Fruit fly (Drosophila melanogaster) whole organism, embryonic: Measurements from ENCODE around the gene PIG-U.

Experiments
- BEAF-32 ChIP-seq: fragments of 200-800 bp; sonication (Bioruptor generic); optimal IDR thresholded peaks from 3 replicates; lab custom pipeline; 2017; ENCODE audit warnings: missing biosample characterization, missing genetic modification characterization, mild to moderate bottlenecking, moderate library complexity, missing genetic modification reagents
- Bgb ChIP-seq: fragments of 200-800 bp; sonication (Bioruptor generic); IDR thresholded peaks from 2 replicates; pipeline ENCODE4 v1.3.6; 2022; ENCODE audit warnings: missing biosample characterization, missing genetic modification characterization; ENCODE audit not compliant: partially characterized antibody
- Bteb2 ChIP-seq: fragments of 200-800 bp; sonication (Bioruptor generic); optimal IDR thresholded peaks from 2 replicates; lab custom pipeline; 2016; ENCODE audit warnings: missing biosample characterization, missing genetic modification characterization
- CG10321 ChIP-seq: fragments of 200-800 bp; sonication (Bioruptor generic); IDR thresholded peaks from 2 replicates; pipeline ENCODE4 v1.3.6; 2022; ENCODE audit warnings: missing biosample characterization, missing genetic modification characterization
- CG10565 ChIP-seq: fragments of 200-800 bp; sonication (Bioruptor generic); optimal IDR thresholded peaks from 3 replicates; lab custom pipeline; 2016; ENCODE audit warnings: missing biosample characterization, mild to moderate bottlenecking, missing genetic modification characterization
- CG10654 ChIP-seq: fragments of 200-800 bp; sonication (Bioruptor generic); optimal IDR thresholded peaks from 2 replicates; lab custom pipeline; 2016; ENCODE audit warnings: missing biosample characterization, missing genetic modification characterization
- CG11085 ChIP-seq: fragments of 200-800 bp; sonication (Bioruptor generic); IDR thresholded peaks from 2 replicates; pipeline ENCODE4 v1.3.6; 2022; ENCODE audit warnings: missing biosample characterization, missing genetic modification characterization
- CG11696 ChIP-seq: fragments of 200-800 bp; sonication (Bioruptor generic); IDR thresholded peaks from 2 replicates; pipeline ENCODE4 v1.3.6; 2022; ENCODE audit warnings: missing biosample characterization, missing genetic modification characterization
- CG16863 ChIP-seq: fragments of 200-800 bp; sonication (Bioruptor generic); optimal IDR thresholded peaks from 3 replicates; lab custom pipeline; 2016; ENCODE audit warnings: missing biosample characterization, missing genetic modification characterization
- CG17359 ChIP-seq: fragments of 200-800 bp; sonication (Bioruptor generic); optimal IDR thresholded peaks from 3 replicates; lab custom pipeline; 2018; ENCODE audit warnings: missing biosample characterization, mild to moderate bottlenecking, missing genetic modification characterization, moderate library complexity
- CG18599 ChIP-seq: fragments of 200-800 bp; sonication (Bioruptor generic); optimal IDR thresholded peaks from 3 replicates; lab custom pipeline; 2017; ENCODE audit warnings: missing biosample characterization, missing genetic modification characterization, mild to moderate bottlenecking, moderate library complexity, missing genetic modification reagents
- CG2712 ChIP-seq: fragments of 200-800 bp; optimal IDR thresholded peaks from 3 replicates; lab custom pipeline; 2019; ENCODE audit warnings: missing biosample characterization, mild to moderate bottlenecking, missing genetic modification characterization, moderate library complexity
- CG32772 ChIP-seq: fragments of 200-800 bp; sonication (Bioruptor generic); IDR thresholded peaks from 2 replicates; pipeline ENCODE4 v1.3.6; 2022; ENCODE audit warnings: missing biosample characterization, missing genetic modification characterization
- CG3838 ChIP-seq: fragments of 200-800 bp; sonication (Bioruptor generic); optimal IDR thresholded peaks from 3 replicates; lab custom pipeline; 2016; ENCODE audit warnings: missing biosample characterization, missing genetic modification characterization
- CG4854 ChIP-seq: fragments of 200-800 bp; sonication (Bioruptor generic); optimal IDR thresholded peaks from 2 replicates; lab custom pipeline; 2016; ENCODE audit warnings: missing biosample characterization, missing genetic modification characterization, inconsistent platforms
- CG7745 ChIP-seq: fragments of 200-800 bp; sonication (Bioruptor generic); optimal IDR thresholded peaks from 2 replicates; lab custom pipeline; 2018; ENCODE audit warnings: missing biosample characterization, mild to moderate bottlenecking, missing genetic modification characterization, moderate library complexity
- CG7987 ChIP-seq: fragments of 200-800 bp; sonication (Bioruptor generic); optimal IDR thresholded peaks from 2 replicates; lab custom pipeline; 2018; ENCODE audit warnings: missing biosample characterization, mild to moderate bottlenecking, missing genetic modification characterization, moderate library complexity
- Dad ChIP-seq: fragments of 200-800 bp; sonication (Bioruptor generic); optimal IDR thresholded peaks from 3 replicates; lab custom pipeline; 2016; ENCODE audit warnings: missing biosample characterization, missing genetic modification characterization
- Fer1 ChIP-seq: fragments of 200-800 bp; sonication (Bioruptor generic); optimal IDR thresholded peaks from 2 replicates; lab custom pipeline; 2017; ENCODE audit warnings: missing biosample characterization, mild to moderate bottlenecking, missing genetic modification characterization
- HLH3B ChIP-seq: fragments of 200-800 bp; sonication (Bioruptor generic); IDR thresholded peaks from 2 replicates; pipeline ENCODE4 v1.3.6; 2022; ENCODE audit warnings: missing biosample characterization, missing genetic modification characterization
- HLH54F ChIP-seq: fragments of 200-800 bp; sonication (Bioruptor generic); optimal IDR thresholded peaks from 3 replicates; lab custom pipeline; 2016; ENCODE audit warnings: missing biosample characterization, missing genetic modification characterization
- Hr39 ChIP-seq: fragments of >200 bp; optimal IDR thresholded peaks from 2 replicates; lab custom pipeline; 2017
- Jarid2 ChIP-seq: fragments of 200-800 bp; sonication (Bioruptor generic); optimal IDR thresholded peaks from 3 replicates; lab custom pipeline; 2017; ENCODE audit warnings: mild to moderate bottlenecking, missing biosample characterization, missing genetic modification reagents, missing genetic modification characterization
- Lim3 ChIP-seq: fragments of 200-800 bp; sonication (Bioruptor generic); IDR thresholded peaks from 2 replicates; pipeline ENCODE4 v1.3.6; 2022; ENCODE audit warnings: missing biosample characterization, missing genetic modification characterization
- MESR4 ChIP-seq: fragments of 200-800 bp; sonication (Bioruptor generic); optimal IDR thresholded peaks from 2 replicates; lab custom pipeline; 2018; ENCODE audit warnings: missing biosample characterization, mild to moderate bottlenecking, missing genetic modification characterization, moderate library complexity
- Mes4 ChIP-seq: fragments of 200-800 bp; sonication (Bioruptor generic); optimal IDR thresholded peaks from 2 replicates; lab custom pipeline; 2016; ENCODE audit warnings: missing biosample characterization, missing genetic modification characterization
- Oli ChIP-seq: fragments of 200-800 bp; sonication (Bioruptor generic); optimal IDR thresholded peaks from 2 replicates; lab custom pipeline; 2018; ENCODE audit warnings: missing biosample characterization, mild to moderate bottlenecking, missing genetic modification characterization, moderate library complexity
- Side ChIP-seq: fragments of 200-800 bp; sonication (Bioruptor generic); optimal IDR thresholded peaks from 2 replicates; lab custom pipeline; 2016; ENCODE audit warnings: missing biosample characterization, missing genetic modification characterization
- Six4 ChIP-seq: fragments of 200-800 bp; sonication (Bioruptor generic); optimal IDR thresholded peaks from 2 replicates; lab custom pipeline; 2016; ENCODE audit warnings: missing biosample characterization, missing genetic modification characterization
- YL-1 ChIP-seq: fragments of 200-800 bp; sonication (Bioruptor generic); optimal IDR thresholded peaks from 3 replicates; lab custom pipeline; 2017; ENCODE audit warnings: missing biosample characterization, mild to moderate bottlenecking, missing genetic modification characterization
- ara ChIP-seq: fragments of 200-800 bp; sonication (Bioruptor generic); IDR thresholded peaks from 2 replicates; pipeline ENCODE4 v1.3.6; 2022; ENCODE audit warnings: missing biosample characterization, missing genetic modification characterization
- cas ChIP-seq: fragments of 200-800 bp; sonication (Bioruptor generic); IDR thresholded peaks from 2 replicates; pipeline ENCODE4 v1.3.6; 2022; ENCODE audit warnings: missing biosample characterization, missing genetic modification characterization
- chinmo ChIP-seq: fragments of 200-800 bp; sonication (Bioruptor generic); IDR thresholded peaks from 4 replicates; pipeline ENCODE4 v1.3.6; 2022; ENCODE audit warnings: missing biosample characterization, missing genetic modification characterization; ENCODE audit not compliant: partially characterized antibody
- da ChIP-seq: fragments of 200-800 bp; sonication (Bioruptor generic); optimal IDR thresholded peaks from 2 replicates; lab custom pipeline; 2016; ENCODE audit warnings: missing biosample characterization, missing genetic modification characterization
- esg ChIP-seq: fragments of 200-800 bp; sonication (Bioruptor generic); conservative IDR thresholded peaks from 2 replicates; pipeline ENCODE4 v1.3.6; 2022; ENCODE audit warnings: missing biosample characterization, missing genetic modification characterization
- fd96Cb ChIP-seq: fragments of 200-800 bp; sonication (Bioruptor generic); optimal IDR thresholded peaks from 2 replicates; lab custom pipeline; 2018; ENCODE audit warnings: missing biosample characterization, mild to moderate bottlenecking, missing genetic modification characterization, moderate library complexity
- gt ChIP-seq: fragments of 200-800 bp; sonication (Bioruptor generic); IDR thresholded peaks from 2 replicates; pipeline ENCODE4 v1.3.6; 2022; ENCODE audit warnings: missing biosample characterization, missing genetic modification characterization
- hkb ChIP-seq, 2 experiments: fragments of 200-800 bp in 1 of 2; fragments of >200 bp in 1 of 2; sonication (Bioruptor generic) in 1 of 2; IDR thresholded peaks in 1 of 2; optimal IDR thresholded peaks in 1 of 2; 2 replicates each; pipeline versions ENCODE4 v1.3.6 to Lab custom; 2017 to 2022; ENCODE audit warnings: missing biosample characterization in 1 of 2, missing genetic modification characterization in 1 of 2
- ind ChIP-seq: fragments of 200-800 bp; sonication (Bioruptor generic); optimal IDR thresholded peaks from 3 replicates; lab custom pipeline; 2016; ENCODE audit warnings: missing biosample characterization, missing genetic modification characterization
- kay ChIP-seq: fragments of 200-800 bp; sonication (Bioruptor generic); optimal IDR thresholded peaks from 2 replicates; lab custom pipeline; 2016; ENCODE audit warnings: missing biosample characterization, missing genetic modification characterization
- kni ChIP-seq: fragments of 200-800 bp; sonication (Bioruptor generic); optimal IDR thresholded peaks from 3 replicates; lab custom pipeline; 2017; ENCODE audit warnings: mild to moderate bottlenecking, missing biosample characterization, missing genetic modification reagents, missing genetic modification characterization
- nerfin-1 ChIP-seq: fragments of 200-800 bp; sonication (Bioruptor generic); optimal IDR thresholded peaks from 3 replicates; lab custom pipeline; 2019; ENCODE audit warnings: missing biosample characterization, mild to moderate bottlenecking, missing genetic modification characterization, moderate library complexity
- odd ChIP-seq: fragments of 200-800 bp; sonication (Bioruptor generic); optimal IDR thresholded peaks from 2 replicates; lab custom pipeline; 2017; ENCODE audit warnings: missing biosample characterization, mild to moderate bottlenecking, missing genetic modification characterization
- pan ChIP-seq, 4 experiments: fragments of >200 bp in 3 of 4; fragments of 200-800 bp in 1 of 4; sonication (Bioruptor generic) in 1 of 4; optimal IDR thresholded peaks in 3 of 4; IDR thresholded peaks in 1 of 4; 2 replicates each; pipeline versions ENCODE4 v1.3.6 to Lab custom; 2017 to 2022; ENCODE audit warnings: missing biosample characterization in 2 of 4, missing genetic modification characterization in 2 of 4, mixed read lengths in 1 of 4
- pros ChIP-seq: fragments of 200-800 bp; sonication (Bioruptor generic); optimal IDR thresholded peaks from 3 replicates; lab custom pipeline; 2019; ENCODE audit warnings: missing biosample characterization, mild to moderate bottlenecking, missing genetic modification characterization, moderate library complexity
- psq ChIP-seq: fragments of 200-800 bp; sonication (Bioruptor generic); optimal IDR thresholded peaks from 2 replicates; lab custom pipeline; 2017; ENCODE audit warnings: missing biosample characterization, missing genetic modification characterization
- ranshi ChIP-seq: fragments of 200-800 bp; sonication (Bioruptor generic); IDR thresholded peaks from 2 replicates; pipeline ENCODE4 v1.3.6; 2022; ENCODE audit warnings: missing biosample characterization, missing genetic modification characterization
- tll ChIP-seq, 2 experiments: fragments of 200-800 bp in 1 of 2; fragments of >200 bp in 1 of 2; sonication (Bioruptor generic) in 1 of 2; optimal IDR thresholded peaks; 2 replicates each; lab custom pipeline; 2017 to 2019; ENCODE audit warnings: missing biosample characterization in 2 of 2, missing genetic modification characterization in 2 of 2, mild to moderate bottlenecking in 1 of 2, moderate library complexity in 1 of 2
- unc-4 ChIP-seq: fragments of 200-800 bp; sonication (Bioruptor generic); IDR thresholded peaks from 2 replicates; pipeline ENCODE4 v1.3.6; 2022; ENCODE audit warnings: missing biosample characterization, missing genetic modification characterization; ENCODE audit not compliant: partially characterized antibody

Gene PIG-U

DNA sequence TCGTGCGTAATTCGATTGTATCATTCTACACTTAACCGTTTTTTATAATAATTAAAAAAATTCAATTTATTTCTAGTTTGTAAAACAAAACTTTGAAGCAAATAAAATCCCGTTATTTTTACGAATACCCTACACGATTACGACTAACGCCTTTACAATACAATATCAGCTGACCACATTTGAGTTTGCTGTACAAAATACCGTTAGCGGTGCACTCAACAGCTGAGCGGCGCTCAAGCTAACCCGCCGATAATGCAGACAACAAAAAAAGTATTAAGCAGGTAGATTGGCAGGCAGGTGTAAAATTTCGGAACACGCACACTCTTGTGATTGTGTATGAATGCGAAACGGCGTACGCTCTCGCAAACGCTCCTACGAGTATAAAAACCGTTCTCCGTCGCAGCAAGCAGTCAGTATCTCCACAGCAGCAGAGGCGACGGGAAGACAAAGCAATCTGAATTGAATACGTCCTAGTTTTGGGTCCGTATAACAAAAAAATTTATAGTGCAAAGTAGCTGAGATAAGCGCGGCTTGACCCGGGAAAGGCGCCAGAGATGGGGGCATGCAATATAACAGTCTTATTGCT, 6.9 kb downstream of the PIG-U start, which contains the start of gene Acer (continued):
- no peak for TF ChIP-seq CG32772 (GFP tag; lab: Robert Waterston, UW)
- TF ChIP-seq CG7745 = no peak
- no peak for TF ChIP-seq CG16863 (GFP tag; lab: Kevin White, UChicago)
- TF ChIP-seq CG10565 = no peak
- peak; percentile 29 for TF ChIP-seq MESR4
- TF ChIP-seq tll (GFP tag; optimal IDR thresholded peaks at IDR 0.05; lab: Kevin White, UChicago) = no peak
- TF ChIP-seq odd (GFP tag; lab: Kevin White, UChicago) = no peak
- TF ChIP-seq Lim3 (GFP tag; lab: Robert Waterston, UW) = no peak
- no peak for TF ChIP-seq HLH54F (GFP tag; lab: Kevin White, UChicago)
- no peak for TF ChIP-seq cas (GFP tag; lab: Robert Waterston, UW)
- TF ChIP-seq ranshi (GFP tag; lab: Robert Waterston, UW) = no peak
- peak; percentile 34; the same call in 1 of the 2 replicates for TF ChIP-seq Bgb (GFP tag; lab: Robert Waterston, UW)
- no peak for TF ChIP-seq CG4854 (GFP tag; lab: Kevin White, UChicago)
- peak; percentile 3 for TF ChIP-seq nerfin-1
- TF ChIP-seq YL-1 (GFP tag; lab: Kevin White, UChicago) = no peak
- TF ChIP-seq CG2712 (tag; lab: Kevin White, UChicago) = peak; percentile 30
- TF ChIP-seq Hr39 (lab: Kevin White, UChicago) = no peak
- TF ChIP-seq Jarid2 (GFP tag; lab: Kevin White, UChicago) = peak; percentile 75
- no peak for TF ChIP-seq Bteb2 (GFP tag; lab: Kevin White, UChicago)
- TF ChIP-seq CG10654 (GFP tag; lab: Kevin White, UChicago) = no peak
- TF ChIP-seq Fer1 (GFP tag; lab: Kevin White, UChicago) = peak; percentile 8
- no peak for TF ChIP-seq psq (GFP tag; lab: Kevin White, UChicago)
- TF ChIP-seq unc-4 (GFP tag; lab: Robert Waterston, UW) = 0 out of 2 replicates have a peak, but pooled peaks have one; percentile 35
- no peak for TF ChIP-seq ind (GFP tag; lab: Kevin White, UChicago)
- no peak for TF ChIP-seq Oli
- TF ChIP-seq CG11696 (GFP tag; lab: Robert Waterston, UW) = no peak
- no peak for TF ChIP-seq Dad
- TF ChIP-seq kay (GFP tag; lab: Kevin White, UChicago) = no peak
- TF ChIP-seq Six4 (GFP tag; lab: Kevin White, UChicago) = no peak
- TF ChIP-seq Mes4 (GFP tag; lab: Kevin White, UChicago) = no peak
- no peak for TF ChIP-seq gt
- peak; percentile 36 for TF ChIP-seq BEAF-32 (GFP tag; lab: Kevin White, UChicago)
- no peak for TF ChIP-seq CG18599 (GFP tag; lab: Kevin White, UChicago)
- no peak for TF ChIP-seq CG17359 (tag; lab: Kevin White, UChicago)
- TF ChIP-seq HLH3B (GFP tag; lab: Robert Waterston, UW) = peak; percentile 27; the same call in 1 of the 2 replicates
- no peak for TF ChIP-seq Side (GFP tag; lab: Kevin White, UChicago)
- TF ChIP-seq pan (optimal IDR thresholded peaks at IDR 0.05; lab: Kevin White, UChicago) = no peak
- peak in 1 of 2 experiments; percentile 23 for TF ChIP-seq pan (GFP tag; optimal IDR thresholded peaks at IDR 0.05 in 1 of 2, IDR thresholded peaks at IDR 0.05 in 1 of 2)
- TF ChIP-seq chinmo = peak; percentile 77
- TF ChIP-seq fd96Cb (tag; lab: Kevin White, UChicago) = no peak
- no peak for TF ChIP-seq CG10321 (GFP tag; lab: Robert Waterston, UW)
- TF ChIP-seq da = no peak
- no peak for TF ChIP-seq ara (GFP tag; lab: Robert Waterston, UW)
- no peak for TF ChIP-seq hkb (optimal IDR thresholded peaks at IDR 0.05; lab: Kevin White, UChicago)
- TF ChIP-seq hkb (GFP tag; IDR thresholded peaks at IDR 0.05; lab: Robert Waterston, UW) = 0 out of 2 replicates have a peak, but pooled peaks have one; percentile 13
- TF ChIP-seq esg (GFP tag; lab: Robert Waterston, UW) = no peak
- no peak for TF ChIP-seq CG3838 (GFP tag; lab: Kevin White, UChicago)
- no peak for TF ChIP-seq CG11085 (GFP tag; lab: Robert Waterston, UW)
- peak; percentile 73 for TF ChIP-seq kni (GFP tag; lab: Kevin White, UChicago)
- no peak for TF ChIP-seq CG7987 (GFP tag; lab: Kevin White, UChicago)
- peak; percentile 66 for TF ChIP-seq pros (GFP tag; lab: Kevin White, UChicago)
